Worm (Caenorhabditis elegans) whole organism, late embryonic: ENCODE data around the gene col-120.

Experiments
- ama-1 ChIP-seq: fragments of 150-350 bp; optimal IDR thresholded peaks from 2 replicates; lab custom pipeline; 2014
- dve-1 ChIP-seq: sonication (generic microtip); optimal IDR thresholded peaks from 2 replicates; lab custom pipeline; 2017; ENCODE audit warnings: antibody characterized with exemption, mild to moderate bottlenecking, missing genetic modification characterization, missing compliant biosample characterization
- pag-3 ChIP-seq: sonication (generic microtip); optimal IDR thresholded peaks from 2 replicates; lab custom pipeline; 2016; ENCODE audit warnings: missing compliant biosample characterization, missing genetic modification characterization, borderline replicate concordance
- pha-4 ChIP-seq: fragments of 150-350 bp; optimal IDR thresholded peaks from 2 replicates; lab custom pipeline; 2018; ENCODE audit warnings: missing biosample characterization, missing genetic modification reagents, missing genetic modification characterization
- pros-1 ChIP-seq: fragments of 150-350 bp; optimal IDR thresholded peaks from 2 replicates; lab custom pipeline; 2014; ENCODE audit warnings: missing biosample characterization, missing genetic modification reagents, missing genetic modification characterization
- rnt-1 ChIP-seq: sonication (generic microtip); optimal IDR thresholded peaks from 2 replicates; lab custom pipeline; 2016; ENCODE audit warnings: missing genetic modification characterization, missing compliant biosample characterization
- sox-2 ChIP-seq: fragments of 200-800 bp; sonication (Bioruptor generic); IDR thresholded peaks from 2 replicates; pipeline ENCODE4 v1.3.6; 2022; ENCODE audit warnings: missing genetic modification reagents, missing genetic modification characterization, missing compliant biosample characterization
- unc-55 ChIP-seq: sonication (generic microtip); optimal IDR thresholded peaks from 2 replicates; lab custom pipeline; 2017; ENCODE audit warnings: missing biosample characterization, missing genetic modification reagents, missing genetic modification characterization

ce11 chrIV:9264513-9264912, 2.9 kb upstream of the col-120 start:
- TF ChIP-seq pros-1 (tag; lab: Kevin White, UChicago) = no peak
- TF ChIP-seq rnt-1 (tag; lab: Kevin White, UChicago) = no peak
- no peak for TF ChIP-seq ama-1 (lab: Kevin White, UChicago)
- TF ChIP-seq dve-1 (tag; lab: Kevin White, UChicago) = no peak
- no peak for TF ChIP-seq unc-55
- TF ChIP-seq pha-4 (tag; lab: Kevin White, UChicago) = no peak
- TF ChIP-seq sox-2 (GFP tag; lab: Robert Waterston, UW) = no peak
- TF ChIP-seq pag-3 (tag; lab: Kevin White, UChicago) = no peak
